Worm (Caenorhabditis elegans) whole organism, L1 larva: Measurements from ENCODE around the gene srh-245.

ENCODE experiments used
- jun-1 ChIP-seq: fragments of 150-350 bp; optimal IDR thresholded peaks from 2 replicates; lab custom pipeline; 2014; ENCODE audit warnings: missing biosample characterization, missing genetic modification reagents, missing genetic modification characterization
- nhr-19 ChIP-seq: fragments of 200-800 bp; sonication (Bioruptor generic); conservative IDR thresholded peaks from 2 replicates; pipeline ENCODE4 v1.3.6; 2022; ENCODE audit warnings: missing genetic modification characterization, missing compliant biosample characterization
- zag-1 ChIP-seq: fragments of 150-350 bp; optimal IDR thresholded peaks from 2 replicates; lab custom pipeline; 2014; ENCODE audit warnings: missing biosample characterization, missing genetic modification characterization

DNA sequence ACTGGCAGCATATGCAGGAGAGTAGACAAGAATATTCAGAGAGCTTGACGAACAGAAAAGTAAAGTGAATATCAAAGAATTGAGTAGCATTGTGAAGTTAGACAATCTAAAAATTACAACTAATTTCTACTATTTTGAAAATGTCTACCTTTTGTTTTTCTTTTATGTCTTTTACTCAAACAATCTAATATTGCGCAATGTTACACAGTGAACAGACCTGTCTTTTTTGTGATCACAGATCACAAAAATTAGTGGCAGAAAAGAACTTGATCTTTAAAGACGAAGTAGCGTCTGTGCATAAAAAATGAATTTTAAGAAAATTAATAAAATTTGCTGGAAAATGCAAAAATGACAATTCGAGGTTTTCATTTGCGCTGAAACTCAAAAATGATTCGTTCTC lies 43.3 kb upstream of the srh-245 start:
- no peak for TF ChIP-seq nhr-19 (GFP tag; lab: Robert Waterston, UW)
- TF ChIP-seq zag-1, result no peak
- TF ChIP-seq jun-1 (tag; lab: Kevin White, UChicago), result no peak
